Fruit fly (Drosophila melanogaster) whole organism, embryonic: Measurements from ENCODE around the gene GstD11.
A peak's percentile ranks its signal among the peaks of the same experiment; 100 is the strongest.

Experiments
- ATbp ChIP-seq: fragments of 200-800 bp; sonication (Bioruptor generic); optimal IDR thresholded peaks from 2 replicates; lab custom pipeline; 2017; ENCODE audit warnings: missing biosample characterization, mild to moderate bottlenecking, missing genetic modification characterization, missing genetic modification reagents
- Antp ChIP-seq: fragments of 200-800 bp; sonication (Bioruptor generic); optimal IDR thresholded peaks from 3 replicates; lab custom pipeline; 2016; ENCODE audit warnings: missing biosample characterization, missing genetic modification characterization
- CG10147 ChIP-seq: fragments of 200-800 bp; sonication (Bioruptor generic); optimal IDR thresholded peaks from 2 replicates; lab custom pipeline; 2019; ENCODE audit warnings: missing biosample characterization, mild to moderate bottlenecking, missing genetic modification characterization, moderate library complexity
- CG11085 ChIP-seq: fragments of 200-800 bp; sonication (Bioruptor generic); IDR thresholded peaks from 2 replicates; pipeline ENCODE4 v1.3.6; 2022; ENCODE audit warnings: missing biosample characterization, missing genetic modification characterization
- CG11456 ChIP-seq: fragments of 200-800 bp; sonication (Bioruptor generic); IDR thresholded peaks from 3 replicates; pipeline ENCODE4 v1.3.6; 2022; ENCODE audit warnings: missing biosample characterization, missing genetic modification characterization
- CG11695 ChIP-seq: fragments of 200-800 bp; sonication (Bioruptor generic); IDR thresholded peaks from 3 replicates; pipeline ENCODE4 v1.3.6; 2022; ENCODE audit warnings: missing biosample characterization, missing genetic modification characterization
- CG12659 ChIP-seq: fragments of 200-800 bp; sonication (Bioruptor generic); optimal IDR thresholded peaks from 3 replicates; lab custom pipeline; 2017; ENCODE audit warnings: mild to moderate bottlenecking, missing biosample characterization, missing genetic modification reagents, missing genetic modification characterization
- CG12769 ChIP-seq: fragments of 200-800 bp; sonication (Bioruptor generic); optimal IDR thresholded peaks from 2 replicates; lab custom pipeline; 2019; ENCODE audit warnings: missing biosample characterization, mild to moderate bottlenecking, missing genetic modification characterization, moderate library complexity
- CG14667 ChIP-seq: fragments of 200-800 bp; sonication (Bioruptor generic); IDR thresholded peaks from 2 replicates; pipeline ENCODE4 v1.3.6; 2022; ENCODE audit warnings: missing biosample characterization, missing genetic modification characterization
- CG15601 ChIP-seq: fragments of 200-800 bp; sonication (Bioruptor generic); optimal IDR thresholded peaks from 3 replicates; lab custom pipeline; 2019; ENCODE audit warnings: missing biosample characterization, mild to moderate bottlenecking, missing genetic modification characterization, moderate library complexity
- CG17361 ChIP-seq: fragments of 200-800 bp; sonication (Bioruptor generic); IDR thresholded peaks from 3 replicates; pipeline ENCODE4 v1.3.6; 2022; ENCODE audit warnings: missing biosample characterization, missing genetic modification characterization
- CG30020 ChIP-seq: fragments of 200-800 bp; optimal IDR thresholded peaks from 2 replicates; lab custom pipeline; 2019; ENCODE audit warnings: missing biosample characterization, mild to moderate bottlenecking, missing genetic modification characterization, moderate library complexity
- CG30431 ChIP-seq: fragments of 200-800 bp; sonication (Bioruptor generic); optimal IDR thresholded peaks from 2 replicates; lab custom pipeline; 2017; ENCODE audit warnings: missing biosample characterization, missing genetic modification characterization
- CG3065 ChIP-seq: fragments of 200-800 bp; sonication (Bioruptor generic); optimal IDR thresholded peaks from 2 replicates; lab custom pipeline; 2016; ENCODE audit warnings: missing biosample characterization, missing genetic modification characterization
- CG3163 ChIP-seq: fragments of 200-800 bp; sonication (Bioruptor generic); optimal IDR thresholded peaks from 3 replicates; lab custom pipeline; 2016; ENCODE audit warnings: missing biosample characterization, missing genetic modification characterization
- CG4328 ChIP-seq: fragments of 200-800 bp; sonication (Bioruptor generic); optimal IDR thresholded peaks from 3 replicates; lab custom pipeline; 2017; ENCODE audit warnings: missing biosample characterization, missing genetic modification reagents, missing genetic modification characterization
- CG43689 ChIP-seq: fragments of 200-800 bp; sonication (Bioruptor generic); IDR thresholded peaks from 2 replicates; pipeline ENCODE4 v1.3.6; 2022; ENCODE audit warnings: missing biosample characterization, missing genetic modification characterization
- CG8944 ChIP-seq: fragments of 200-800 bp; sonication (Bioruptor generic); optimal IDR thresholded peaks from 3 replicates; lab custom pipeline; 2016; ENCODE audit warnings: missing biosample characterization, missing genetic modification characterization
- CG9215 ChIP-seq: fragments of 200-800 bp; sonication (Bioruptor generic); IDR thresholded peaks from 2 replicates; pipeline ENCODE4 v1.3.6; 2022; ENCODE audit warnings: missing biosample characterization, missing genetic modification characterization
- CHES-1-like ChIP-seq: fragments of 200-800 bp; sonication (Bioruptor generic); optimal IDR thresholded peaks from 2 replicates; lab custom pipeline; 2016; ENCODE audit warnings: missing biosample characterization, missing genetic modification characterization
- CTCF ChIP-seq: fragments of 200-800 bp; sonication (Bioruptor generic); optimal IDR thresholded peaks from 2 replicates; lab custom pipeline; 2017; ENCODE audit warnings: missing biosample characterization, mild to moderate bottlenecking, missing genetic modification characterization, moderate library complexity
- E2f1 ChIP-seq: fragments of 200-800 bp; sonication (Bioruptor generic); IDR thresholded peaks from 2 replicates; pipeline ENCODE4 v1.3.6; 2022; ENCODE audit warnings: missing biosample characterization, missing genetic modification characterization
- Hr39 ChIP-seq: fragments of >200 bp; optimal IDR thresholded peaks from 2 replicates; lab custom pipeline; 2017
- Lpt ChIP-seq: fragments of >200 bp; optimal IDR thresholded peaks from 2 replicates; lab custom pipeline; 2018; ENCODE audit warnings: missing biosample characterization, missing genetic modification characterization
- Nf-YC ChIP-seq: fragments of 200-800 bp; optimal IDR thresholded peaks from 3 replicates; lab custom pipeline; 2019; ENCODE audit warnings: missing biosample characterization, mild to moderate bottlenecking, missing genetic modification characterization, moderate library complexity
- Trl ChIP-seq, 3 experiments: fragments of >200 bp in 2 of 3; fragments of 200-800 bp in 1 of 3; sonication (Bioruptor generic) in 1 of 3; optimal IDR thresholded peaks; 2 replicates in 1 of 3; 3 replicates in 2 of 3; lab custom pipeline; 2016 to 2017; ENCODE audit warnings: missing biosample characterization in 1 of 3, missing genetic modification characterization in 1 of 3
- ato ChIP-seq: fragments of 200-800 bp; sonication (Bioruptor generic); IDR thresholded peaks from 2 replicates; pipeline ENCODE4 v1.3.6; 2022; ENCODE audit warnings: missing biosample characterization, missing genetic modification characterization; ENCODE audit not compliant: partially characterized antibody
- bigmax ChIP-seq: fragments of 200-800 bp; sonication (Bioruptor generic); optimal IDR thresholded peaks from 2 replicates; lab custom pipeline; 2018; ENCODE audit warnings: missing biosample characterization, mild to moderate bottlenecking, missing genetic modification characterization
- ci ChIP-seq: fragments of 200-800 bp; sonication (Bioruptor generic); IDR thresholded peaks from 3 replicates; pipeline ENCODE4 v1.3.6; 2022; ENCODE audit warnings: missing biosample characterization, missing genetic modification characterization
- crc ChIP-seq: fragments of 200-800 bp; sonication (Bioruptor generic); optimal IDR thresholded peaks from 2 replicates; lab custom pipeline; 2016; ENCODE audit warnings: missing biosample characterization, missing genetic modification characterization
- dm ChIP-seq: fragments of 200-800 bp; sonication (Bioruptor generic); optimal IDR thresholded peaks from 3 replicates; lab custom pipeline; 2016; ENCODE audit warnings: missing biosample characterization, missing genetic modification characterization
- ewg ChIP-seq: fragments of 200-800 bp; sonication (Bioruptor generic); optimal IDR thresholded peaks from 3 replicates; lab custom pipeline; 2017; ENCODE audit warnings: mild to moderate bottlenecking, missing biosample characterization, missing genetic modification reagents, missing genetic modification characterization
- fu2 ChIP-seq: fragments of 200-800 bp; sonication (Bioruptor generic); optimal IDR thresholded peaks from 2 replicates; lab custom pipeline; 2016; ENCODE audit warnings: missing biosample characterization, missing genetic modification characterization
- gsb ChIP-seq: fragments of 200-800 bp; sonication (Bioruptor generic); IDR thresholded peaks from 2 replicates; pipeline ENCODE4 v1.3.6; 2022; ENCODE audit warnings: missing biosample characterization, missing genetic modification characterization
- ham ChIP-seq: fragments of 200-800 bp; sonication (Bioruptor generic); IDR thresholded peaks from 2 replicates; pipeline ENCODE4 v1.3.6; 2022; ENCODE audit warnings: missing biosample characterization, missing genetic modification characterization
- her ChIP-seq: fragments of 200-800 bp; sonication (Bioruptor generic); optimal IDR thresholded peaks from 2 replicates; lab custom pipeline; 2016; ENCODE audit warnings: missing biosample characterization, missing genetic modification characterization
- ind ChIP-seq: fragments of 200-800 bp; sonication (Bioruptor generic); optimal IDR thresholded peaks from 3 replicates; lab custom pipeline; 2016; ENCODE audit warnings: missing biosample characterization, missing genetic modification characterization
- jigr1 ChIP-seq: fragments of 200-800 bp; sonication (Bioruptor generic); IDR thresholded peaks from 3 replicates; pipeline ENCODE4 v1.3.6; 2022; ENCODE audit warnings: missing biosample characterization, missing genetic modification characterization
- kah ChIP-seq: fragments of 200-800 bp; sonication (Bioruptor generic); optimal IDR thresholded peaks from 2 replicates; lab custom pipeline; 2018; ENCODE audit warnings: missing biosample characterization, mild to moderate bottlenecking, missing genetic modification characterization
- knrl ChIP-seq: fragments of 200-800 bp; sonication (Bioruptor generic); IDR thresholded peaks from 3 replicates; pipeline ENCODE4 v1.3.6; 2022; ENCODE audit warnings: missing biosample characterization, missing genetic modification characterization; ENCODE audit not compliant: partially characterized antibody
- lbe ChIP-seq: fragments of 200-800 bp; sonication (Bioruptor generic); optimal IDR thresholded peaks from 2 replicates; lab custom pipeline; 2016; ENCODE audit warnings: missing biosample characterization, mild to moderate bottlenecking, missing genetic modification characterization
- org-1 ChIP-seq: fragments of 200-800 bp; sonication (Bioruptor generic); optimal IDR thresholded peaks from 2 replicates; lab custom pipeline; 2017; ENCODE audit warnings: missing biosample characterization, missing genetic modification characterization
- pan ChIP-seq, 4 experiments: fragments of >200 bp in 3 of 4; fragments of 200-800 bp in 1 of 4; sonication (Bioruptor generic) in 1 of 4; optimal IDR thresholded peaks in 3 of 4; IDR thresholded peaks in 1 of 4; 2 replicates each; pipeline versions ENCODE4 v1.3.6 to Lab custom; 2017 to 2022; ENCODE audit warnings: missing biosample characterization in 2 of 4, missing genetic modification characterization in 2 of 4, mixed read lengths in 1 of 4
- pb ChIP-seq: fragments of 200-800 bp; sonication (Bioruptor generic); optimal IDR thresholded peaks from 3 replicates; lab custom pipeline; 2016; ENCODE audit warnings: missing biosample characterization, missing genetic modification characterization
- phol ChIP-seq: fragments of 200-800 bp; sonication (Bioruptor generic); optimal IDR thresholded peaks from 3 replicates; lab custom pipeline; 2018; ENCODE audit warnings: missing biosample characterization, mild to moderate bottlenecking, missing genetic modification characterization, moderate library complexity
- slou ChIP-seq: fragments of 200-800 bp; sonication (Bioruptor generic); optimal IDR thresholded peaks from 3 replicates; lab custom pipeline; 2016; ENCODE audit warnings: missing biosample characterization, missing genetic modification characterization
- trem ChIP-seq: fragments of 200-800 bp; optimal IDR thresholded peaks from 3 replicates; lab custom pipeline; 2019; ENCODE audit warnings: missing biosample characterization, mild to moderate bottlenecking, missing genetic modification characterization, moderate library complexity
- unc-4 ChIP-seq: fragments of 200-800 bp; sonication (Bioruptor generic); IDR thresholded peaks from 2 replicates; pipeline ENCODE4 v1.3.6; 2022; ENCODE audit warnings: missing biosample characterization, missing genetic modification characterization; ENCODE audit not compliant: partially characterized antibody
- wek ChIP-seq: fragments of 200-800 bp; sonication (Bioruptor generic); optimal IDR thresholded peaks from 3 replicates; lab custom pipeline; 2018; ENCODE audit warnings: missing biosample characterization, mild to moderate bottlenecking, missing genetic modification characterization, moderate library complexity

GstD11 gene

dm6 chr3R:12406235-12407196 is 23.4 kb downstream of the GstD11 start, which contains the start of gene CG5167 (continued):
- TF ChIP-seq lbe (GFP tag; lab: Kevin White, UChicago) (peak; percentile 12), Antp (GFP tag; lab: Kevin White, UChicago) (no peak), knrl (no peak), CG11085 (GFP tag; lab: Robert Waterston, UW) (no peak), CG8944 (GFP tag; lab: Kevin White, UChicago) (no peak), CG12659 (GFP tag; lab: Kevin White, UChicago) (peak; percentile 20), dm (GFP tag; lab: Kevin White, UChicago) (no peak), CTCF (GFP tag; lab: Kevin White, UChicago) (no peak), ewg (GFP tag; lab: Kevin White, UChicago) (no peak), pan (optimal IDR thresholded peaks at IDR 0.05; lab: Kevin White, UChicago) (no peak), pan (GFP tag; optimal IDR thresholded peaks at IDR 0.05 in 1 of 2, IDR thresholded peaks at IDR 0.05 in 1 of 2) (no peak), CG43689 (GFP tag; lab: Robert Waterston, UW) (no peak), Nf-YC (tag; lab: Kevin White, UChicago) (peak; percentile 8), fu2 (GFP tag; lab: Kevin White, UChicago) (no peak), org-1 (GFP tag; lab: Kevin White, UChicago) (no peak), Hr39 (lab: Kevin White, UChicago) (no peak), CG3065 (GFP tag; lab: Kevin White, UChicago) (no peak), kah (GFP tag; lab: Kevin White, UChicago) (peak; percentile 66), CG9215 (GFP tag; lab: Robert Waterston, UW) (no peak), CHES-1-like (no peak), slou (GFP tag; lab: Kevin White, UChicago) (no peak), CG3163 (GFP tag; lab: Kevin White, UChicago) (no peak), wek (GFP tag; lab: Kevin White, UChicago) (no peak), unc-4 (GFP tag; lab: Robert Waterston, UW) (peak; percentile 39; the same call in 1 of the 2 replicates), bigmax (GFP tag; lab: Kevin White, UChicago) (no peak), CG30431 (GFP tag; lab: Kevin White, UChicago) (no peak), CG11695 (peak; percentile 27; the same call in 1 of the 3 replicates), her (GFP tag; lab: Kevin White, UChicago) (no peak), CG15601 (tag; lab: Kevin White, UChicago) (peak; percentile 37), ham (GFP tag; lab: Robert Waterston, UW) (no peak), Trl (optimal IDR thresholded peaks at IDR 0.05; lab: Kevin White, UChicago) (no peak), Trl (GFP tag; optimal IDR thresholded peaks at IDR 0.05; lab: Kevin White, UChicago) (no peak), phol (peak; percentile 48), CG10147 (peak; percentile 25), jigr1 (GFP tag; lab: Robert Waterston, UW) (no peak), CG4328 (GFP tag; lab: Kevin White, UChicago) (no peak), Lpt (no peak), CG30020 (peak; percentile 5), E2f1 (GFP tag; lab: Robert Waterston, UW) (no peak), crc (GFP tag; lab: Kevin White, UChicago) (no peak), ATbp (GFP tag; lab: Kevin White, UChicago) (no peak), ci (GFP tag; lab: Robert Waterston, UW) (peak; percentile 43; the same call in 1 of the 3 replicates), CG14667 (GFP tag; lab: Robert Waterston, UW) (no peak), gsb (GFP tag; lab: Robert Waterston, UW) (no peak), pb (GFP tag; lab: Kevin White, UChicago) (no peak), ato (GFP tag; lab: Robert Waterston, UW) (no peak), ind (GFP tag; lab: Kevin White, UChicago) (peak; percentile 27), CG11456 (GFP tag; lab: Robert Waterston, UW) (no peak), CG17361 (GFP tag; lab: Robert Waterston, UW) (peak; percentile 38; the same call in 1 of the 3 replicates), CG12769 (tag; lab: Kevin White, UChicago) (no peak), trem (tag; lab: Kevin White, UChicago) (peak; percentile 58)
